Worm (Caenorhabditis elegans) whole organism, L4 larva: Measurements from ENCODE around the gene mbf-1.

Experiments
- F49E8.2 ChIP-seq: sonication (generic microtip); optimal IDR thresholded peaks from 2 replicates; lab custom pipeline; 2016; ENCODE audit warnings: missing compliant biosample characterization, mild to moderate bottlenecking, missing genetic modification characterization, borderline replicate concordance
- jun-1 ChIP-seq: fragments of 150-350 bp; optimal IDR thresholded peaks from 2 replicates; lab custom pipeline; 2014; ENCODE audit warnings: missing biosample characterization, missing genetic modification reagents, missing genetic modification characterization
- lin-1 ChIP-seq: fragments of 200-800 bp; sonication (Bioruptor generic); IDR thresholded peaks from 2 replicates; pipeline ENCODE4 v1.3.6; 2022; ENCODE audit warnings: missing genetic modification reagents, missing genetic modification characterization, missing compliant biosample characterization
- lin-29 ChIP-seq: fragments of 200-800 bp; sonication (Bioruptor generic); IDR thresholded peaks from 2 replicates; pipeline ENCODE4 v1.3.6; 2022; ENCODE audit warnings: missing genetic modification reagents, missing genetic modification characterization, missing compliant biosample characterization
- mdl-1 ChIP-seq, 2 experiments: fragments of 150-350 bp in 1 of 2; sonication (generic microtip) in 1 of 2; optimal IDR thresholded peaks; 2 replicates each; lab custom pipeline; 2014 to 2017; ENCODE audit warnings: missing biosample characterization in 2 of 2, missing genetic modification characterization in 2 of 2
- nhr-11 ChIP-seq: fragments of 150-350 bp; optimal IDR thresholded peaks from 2 replicates; lab custom pipeline; 2014; ENCODE audit warnings: missing biosample characterization, missing genetic modification characterization
- nhr-237 ChIP-seq: sonication (generic microtip); optimal IDR thresholded peaks from 2 replicates; lab custom pipeline; 2017; ENCODE audit warnings: missing biosample characterization, missing genetic modification characterization
- skn-1 ChIP-seq: fragments of 150-350 bp; optimal IDR thresholded peaks from 2 replicates; lab custom pipeline; 2014; ENCODE audit warnings: missing biosample characterization, missing genetic modification characterization
- zfp-2 ChIP-seq: sonication (generic microtip); optimal IDR thresholded peaks from 2 replicates; lab custom pipeline; 2016; ENCODE audit warnings: mild to moderate bottlenecking, missing genetic modification characterization, missing compliant biosample characterization
- zip-11 ChIP-seq: fragments of 200-800 bp; sonication (Bioruptor generic); IDR thresholded peaks from 2 replicates; pipeline ENCODE4 v1.3.6; 2022; ENCODE audit warnings: missing genetic modification characterization, missing compliant biosample characterization

- peak in 1 of 2 experiments; percentile 20 for TF ChIP-seq mdl-1 (tag; optimal IDR thresholded peaks at IDR 0.05; lab: Kevin White, UChicago)
- no peak for TF ChIP-seq zip-11 (GFP tag; lab: Robert Waterston, UW)
- TF ChIP-seq zfp-2 (tag; lab: Kevin White, UChicago): no peak
- no peak for TF ChIP-seq nhr-11 (tag; lab: Kevin White, UChicago)
- TF ChIP-seq jun-1 (tag; lab: Kevin White, UChicago): no peak
- no peak for TF ChIP-seq nhr-237 (tag; lab: Kevin White, UChicago)
- no peak for TF ChIP-seq lin-29 (GFP tag; lab: Robert Waterston, UW)
- TF ChIP-seq F49E8.2 (tag; lab: Kevin White, UChicago): no peak
- TF ChIP-seq lin-1 (GFP tag; lab: Robert Waterston, UW): no peak
- no peak for TF ChIP-seq skn-1 (tag; lab: Kevin White, UChicago)
These were observed 23.5 kb upstream of the mbf-1 start for ce11 chrIV:11503654-11504053.
